Fruit fly (Drosophila melanogaster) S2 (cell line): ENCODE data around the gene CG15480.

ENCODE experiments used
- CG8478 ChIP-seq: fragments of >200 bp; optimal IDR thresholded peaks from 2 replicates; lab custom pipeline; 2018
- CTCF ChIP-seq, 2 experiments: fragments of >200 bp; optimal IDR thresholded peaks; 2 replicates each; lab custom pipeline; 2018

- TF ChIP-seq CG8478 (lab: Kevin White, UChicago) (no peak), CTCF (optimal IDR thresholded peaks at IDR 0.05; lab: Kevin White, UChicago) (no peak)
These were observed 2.2 kb upstream of the CG15480 start, which contains the start of gene CG16813 for dm6 chr2L:13227242-13227641.
